Worm (Caenorhabditis elegans) whole organism, L4 larva: ENCODE measurements around the gene skr-19.

ENCODE experiments used
- aha-1 ChIP-seq: fragments of 150-350 bp; peaks from one replicate; lab custom pipeline; 2014; ENCODE audit warnings: missing biosample characterization, missing genetic modification characterization
- aly-2 ChIP-seq: sonication (generic microtip); optimal IDR thresholded peaks from 2 replicates; lab custom pipeline; 2018; ENCODE audit warnings: missing biosample characterization, missing genetic modification characterization
- lin-13 ChIP-seq: fragments of 150-350 bp; optimal IDR thresholded peaks from 2 replicates; lab custom pipeline; 2014; ENCODE audit warnings: missing biosample characterization, missing genetic modification reagents, missing genetic modification characterization
- lir-3 ChIP-seq: sonication (generic microtip); optimal IDR thresholded peaks from 2 replicates; lab custom pipeline; 2016; ENCODE audit warnings: mild to moderate bottlenecking, missing genetic modification characterization, missing compliant biosample characterization
- lsy-2 ChIP-seq, 2 experiments: fragments of 150-350 bp in 1 of 2; sonication (generic microtip) in 1 of 2; optimal IDR thresholded peaks; 2 replicates each; lab custom pipeline; 2014 to 2017; ENCODE audit warnings: missing biosample characterization in 2 of 2, missing genetic modification characterization in 2 of 2
- madf-9 ChIP-seq: fragments of 200-800 bp; sonication (Bioruptor generic); conservative IDR thresholded peaks from 2 replicates; pipeline ENCODE4 v1.3.6; 2022; ENCODE audit warnings: missing genetic modification reagents, missing genetic modification characterization, missing compliant biosample characterization
- nhr-102 ChIP-seq: sonication (generic microtip); optimal IDR thresholded peaks from 2 replicates; lab custom pipeline; 2016; ENCODE audit warnings: mild to moderate bottlenecking, missing genetic modification characterization, moderate library complexity, missing compliant biosample characterization
- nhr-11 ChIP-seq: fragments of 150-350 bp; optimal IDR thresholded peaks from 2 replicates; lab custom pipeline; 2014; ENCODE audit warnings: missing biosample characterization, missing genetic modification characterization
- nhr-111 ChIP-seq: fragments of 200-800 bp; sonication (Bioruptor generic); optimal IDR thresholded peaks from 2 replicates; lab custom pipeline; 2018; ENCODE audit warnings: mild to moderate bottlenecking, missing genetic modification characterization, missing compliant biosample characterization
- nhr-237 ChIP-seq: sonication (generic microtip); optimal IDR thresholded peaks from 2 replicates; lab custom pipeline; 2017; ENCODE audit warnings: missing biosample characterization, missing genetic modification characterization
- nhr-48 ChIP-seq: sonication (generic microtip); optimal IDR thresholded peaks from 2 replicates; lab custom pipeline; 2016; ENCODE audit warnings: mild to moderate bottlenecking, missing genetic modification characterization, missing compliant biosample characterization
- spr-3 ChIP-seq: fragments of 200-800 bp; sonication (Bioruptor generic); optimal IDR thresholded peaks from 2 replicates; lab custom pipeline; 2018; ENCODE audit warnings: mild to moderate bottlenecking, missing genetic modification characterization, missing compliant biosample characterization
- vab-7 ChIP-seq: fragments of 200-800 bp; sonication (Bioruptor generic); IDR thresholded peaks from 2 replicates; pipeline ENCODE4 v1.3.6; 2022; ENCODE audit warnings: missing genetic modification reagents, missing genetic modification characterization, missing compliant biosample characterization

DNA sequence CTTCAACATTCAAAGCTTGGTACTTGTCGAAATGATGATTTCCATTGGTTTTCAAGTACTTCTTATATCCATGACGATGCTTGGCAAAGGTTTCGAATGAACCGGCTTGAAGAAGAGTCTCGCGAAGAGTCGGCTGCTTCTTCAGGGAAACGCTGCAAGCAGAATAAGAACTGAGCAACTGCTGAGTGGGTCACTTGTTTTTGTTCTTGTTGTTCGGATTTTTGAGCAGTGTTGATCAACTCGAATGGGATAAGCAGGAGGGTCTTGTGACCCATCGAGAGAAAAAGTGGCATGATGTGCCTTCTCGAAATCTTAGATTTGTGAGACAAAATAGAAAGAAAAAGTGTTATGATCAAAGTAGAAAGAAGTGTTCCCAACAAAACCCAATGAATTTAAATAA is 3.9 kb downstream of the skr-19 start:
- no peak for TF ChIP-seq nhr-237
- no peak for TF ChIP-seq spr-3 (GFP tag; lab: Kevin White, UChicago)
- TF ChIP-seq nhr-48 (tag; lab: Kevin White, UChicago) = no peak
- no peak for TF ChIP-seq lir-3
- TF ChIP-seq vab-7 (GFP tag; lab: Robert Waterston, UW) = no peak
- no peak for TF ChIP-seq lin-13
- no peak for TF ChIP-seq aly-2
- no peak for TF ChIP-seq aha-1 (tag; lab: Kevin White, UChicago)
- TF ChIP-seq nhr-111 (GFP tag; lab: Kevin White, UChicago) = no peak
- TF ChIP-seq madf-9 (GFP tag; lab: Robert Waterston, UW) = no peak
- TF ChIP-seq nhr-11 (tag; lab: Kevin White, UChicago) = peak; percentile 67
- no peak for TF ChIP-seq nhr-102
- TF ChIP-seq lsy-2 (tag; optimal IDR thresholded peaks at IDR 0.05; lab: Kevin White, UChicago) = no peak
